Fruit fly (Drosophila melanogaster) S2 (cell line): Measurements from ENCODE around the gene Pde1c.

Experiments used
- CG8478 ChIP-seq: fragments of >200 bp; optimal IDR thresholded peaks from 2 replicates; lab custom pipeline; 2018
- CTCF ChIP-seq, 2 experiments: fragments of >200 bp; optimal IDR thresholded peaks; 2 replicates each; lab custom pipeline; 2018

DNA sequence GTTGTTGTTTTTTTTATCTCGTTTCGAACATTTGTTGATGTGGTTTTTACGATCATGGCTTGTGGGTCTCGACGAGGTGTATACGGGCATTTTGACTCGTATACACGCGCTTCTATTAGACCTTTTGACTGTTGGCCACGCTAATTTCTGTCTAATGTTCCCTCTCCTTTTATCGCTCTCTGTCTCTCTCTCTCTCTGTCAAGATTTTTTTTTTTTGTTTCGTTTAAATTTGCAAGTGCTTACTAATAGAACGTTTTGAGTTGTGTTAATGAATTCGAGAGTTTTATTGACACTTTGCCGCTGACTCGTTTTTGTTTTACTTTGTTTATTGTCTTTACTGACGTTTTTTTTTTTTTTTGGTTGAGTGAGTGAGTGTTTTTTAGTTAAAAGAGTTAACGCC is 42.0 kb upstream of the Pde1c start:
- TF ChIP-seq CG8478 (lab: Kevin White, UChicago) (no peak), CTCF (optimal IDR thresholded peaks at IDR 0.05; lab: Kevin White, UChicago) (no peak)
